Fruit fly (Drosophila melanogaster) whole organism, embryonic: Measurements from ENCODE around the gene CG2955.
A peak's percentile ranks its signal among the peaks of the same experiment; 100 is the strongest.

Experiments used
- CG10431 ChIP-seq: fragments of 200-800 bp; sonication (Bioruptor generic); optimal IDR thresholded peaks from 3 replicates; lab custom pipeline; 2018; ENCODE audit warnings: missing biosample characterization, mild to moderate bottlenecking, missing genetic modification characterization
- CG10654 ChIP-seq: fragments of 200-800 bp; sonication (Bioruptor generic); optimal IDR thresholded peaks from 2 replicates; lab custom pipeline; 2016; ENCODE audit warnings: missing biosample characterization, missing genetic modification characterization
- CG11456 ChIP-seq: fragments of 200-800 bp; sonication (Bioruptor generic); IDR thresholded peaks from 3 replicates; pipeline ENCODE4 v1.3.6; 2022; ENCODE audit warnings: missing biosample characterization, missing genetic modification characterization
- CG11723 ChIP-seq: fragments of 200-800 bp; sonication (Bioruptor generic); optimal IDR thresholded peaks from 2 replicates; lab custom pipeline; 2017; ENCODE audit warnings: missing biosample characterization, mild to moderate bottlenecking, missing genetic modification characterization
- CG12155 ChIP-seq: fragments of 200-800 bp; sonication (Bioruptor generic); optimal IDR thresholded peaks from 3 replicates; lab custom pipeline; 2016; ENCODE audit warnings: missing biosample characterization, missing genetic modification characterization
- CG12236 ChIP-seq: fragments of 200-800 bp; sonication (Bioruptor generic); optimal IDR thresholded peaks from 2 replicates; lab custom pipeline; 2016; ENCODE audit warnings: missing biosample characterization, missing genetic modification characterization
- CG13123 ChIP-seq: fragments of 200-800 bp; sonication (Bioruptor generic); optimal IDR thresholded peaks from 2 replicates; lab custom pipeline; 2016; ENCODE audit warnings: missing biosample characterization, missing genetic modification characterization
- CG14014 ChIP-seq: fragments of 200-800 bp; sonication (Bioruptor generic); IDR thresholded peaks from 2 replicates; pipeline ENCODE4 v1.3.6; 2022; ENCODE audit warnings: missing biosample characterization, missing genetic modification characterization
- CG15269 ChIP-seq: fragments of 200-800 bp; sonication (Bioruptor generic); optimal IDR thresholded peaks from 2 replicates; lab custom pipeline; 2018; ENCODE audit warnings: missing biosample characterization, mild to moderate bottlenecking, missing genetic modification characterization, moderate library complexity
- CG17829 ChIP-seq: fragments of 200-800 bp; optimal IDR thresholded peaks from 2 replicates; lab custom pipeline; 2019; ENCODE audit warnings: missing biosample characterization, mild to moderate bottlenecking, missing genetic modification characterization, moderate library complexity
- CG1832 ChIP-seq: fragments of 200-800 bp; sonication (Bioruptor generic); optimal IDR thresholded peaks from 2 replicates; lab custom pipeline; 2017; ENCODE audit warnings: missing biosample characterization, mild to moderate bottlenecking, missing genetic modification characterization, inconsistent platforms
- CG32772 ChIP-seq: fragments of 200-800 bp; sonication (Bioruptor generic); IDR thresholded peaks from 2 replicates; pipeline ENCODE4 v1.3.6; 2022; ENCODE audit warnings: missing biosample characterization, missing genetic modification characterization
- CG4328 ChIP-seq: fragments of 200-800 bp; sonication (Bioruptor generic); optimal IDR thresholded peaks from 3 replicates; lab custom pipeline; 2017; ENCODE audit warnings: missing biosample characterization, missing genetic modification reagents, missing genetic modification characterization
- CG6683 ChIP-seq: fragments of 200-800 bp; sonication (Bioruptor generic); optimal IDR thresholded peaks from 2 replicates; lab custom pipeline; 2017; ENCODE audit warnings: missing biosample characterization, mild to moderate bottlenecking, missing genetic modification characterization, missing genetic modification reagents
- CG7839 ChIP-seq: fragments of 200-800 bp; sonication (Bioruptor generic); optimal IDR thresholded peaks from 3 replicates; lab custom pipeline; 2018; ENCODE audit warnings: missing biosample characterization, mild to moderate bottlenecking, missing genetic modification characterization, moderate library complexity
- CG7928 ChIP-seq: fragments of 200-800 bp; sonication (Bioruptor generic); optimal IDR thresholded peaks from 2 replicates; lab custom pipeline; 2017; ENCODE audit warnings: missing biosample characterization, mild to moderate bottlenecking, missing genetic modification characterization
- CG8359 ChIP-seq: fragments of 200-800 bp; sonication (Bioruptor generic); optimal IDR thresholded peaks from 2 replicates; lab custom pipeline; 2017; ENCODE audit warnings: missing biosample characterization, mild to moderate bottlenecking, missing genetic modification characterization, borderline replicate concordance
- CG8765 ChIP-seq: fragments of 200-800 bp; sonication (Bioruptor generic); IDR thresholded peaks from 2 replicates; pipeline ENCODE4 v1.3.6; 2022; ENCODE audit warnings: missing biosample characterization, missing genetic modification characterization
- CHES-1-like ChIP-seq: fragments of 200-800 bp; sonication (Bioruptor generic); optimal IDR thresholded peaks from 2 replicates; lab custom pipeline; 2016; ENCODE audit warnings: missing biosample characterization, missing genetic modification characterization
- Chrac-16 ChIP-seq: fragments of 200-800 bp; sonication (Bioruptor generic); optimal IDR thresholded peaks from 3 replicates; lab custom pipeline; 2016; ENCODE audit warnings: missing biosample characterization, missing genetic modification characterization
- CoRest ChIP-seq: fragments of 200-800 bp; sonication (Bioruptor generic); optimal IDR thresholded peaks from 3 replicates; lab custom pipeline; 2018; ENCODE audit warnings: missing biosample characterization, mild to moderate bottlenecking, missing genetic modification characterization, moderate library complexity
- E2f1 ChIP-seq: fragments of 200-800 bp; sonication (Bioruptor generic); IDR thresholded peaks from 2 replicates; pipeline ENCODE4 v1.3.6; 2022; ENCODE audit warnings: missing biosample characterization, missing genetic modification characterization
- E2f2 ChIP-seq: fragments of 200-800 bp; sonication (Bioruptor generic); IDR thresholded peaks from 2 replicates; pipeline ENCODE4 v1.3.6; 2022; ENCODE audit warnings: missing biosample characterization, missing genetic modification characterization
- Elba2 ChIP-seq: fragments of 200-800 bp; sonication (Bioruptor generic); optimal IDR thresholded peaks from 3 replicates; lab custom pipeline; 2016; ENCODE audit warnings: missing biosample characterization, missing genetic modification characterization
- Gsc ChIP-seq: fragments of 200-800 bp; sonication (Bioruptor generic); IDR thresholded peaks from 2 replicates; pipeline ENCODE4 v1.3.6; 2022; ENCODE audit warnings: missing biosample characterization, missing genetic modification characterization
- Med ChIP-seq: fragments of 200-800 bp; sonication (Bioruptor generic); peaks from one replicate; lab custom pipeline; 2016; ENCODE audit warnings: missing biosample characterization, missing genetic modification characterization, mild to moderate bottlenecking, inconsistent platforms, moderate library complexity
- Myb ChIP-seq: fragments of 200-800 bp; sonication (Bioruptor generic); optimal IDR thresholded peaks from 2 replicates; lab custom pipeline; 2016; ENCODE audit warnings: missing biosample characterization, missing genetic modification characterization
- Side ChIP-seq: fragments of 200-800 bp; sonication (Bioruptor generic); optimal IDR thresholded peaks from 2 replicates; lab custom pipeline; 2016; ENCODE audit warnings: missing biosample characterization, missing genetic modification characterization
- Sox100B ChIP-seq: fragments of 200-800 bp; sonication (Bioruptor generic); optimal IDR thresholded peaks from 3 replicates; lab custom pipeline; 2018; ENCODE audit warnings: missing biosample characterization, mild to moderate bottlenecking, missing genetic modification characterization
- YL-1 ChIP-seq: fragments of 200-800 bp; sonication (Bioruptor generic); optimal IDR thresholded peaks from 3 replicates; lab custom pipeline; 2017; ENCODE audit warnings: missing biosample characterization, mild to moderate bottlenecking, missing genetic modification characterization
- amos ChIP-seq: fragments of 200-800 bp; sonication (Bioruptor generic); IDR thresholded peaks from 2 replicates; pipeline ENCODE4 v1.3.6; 2022; ENCODE audit warnings: missing biosample characterization, missing genetic modification characterization; ENCODE audit not compliant: partially characterized antibody
- bab2 ChIP-seq: fragments of 200-800 bp; sonication (Bioruptor generic); optimal IDR thresholded peaks from 2 replicates; lab custom pipeline; 2016; ENCODE audit warnings: missing biosample characterization, missing genetic modification characterization
- dm ChIP-seq: fragments of 200-800 bp; sonication (Bioruptor generic); optimal IDR thresholded peaks from 3 replicates; lab custom pipeline; 2016; ENCODE audit warnings: missing biosample characterization, missing genetic modification characterization
- dmrt99B ChIP-seq: fragments of 200-800 bp; sonication (Bioruptor generic); optimal IDR thresholded peaks from 2 replicates; lab custom pipeline; 2018; ENCODE audit warnings: missing biosample characterization, mild to moderate bottlenecking, missing genetic modification characterization, moderate library complexity
- ems ChIP-seq: fragments of 200-800 bp; sonication (Bioruptor generic); optimal IDR thresholded peaks from 3 replicates; lab custom pipeline; 2016; ENCODE audit warnings: missing biosample characterization, missing genetic modification characterization
- esg ChIP-seq: fragments of 200-800 bp; sonication (Bioruptor generic); conservative IDR thresholded peaks from 2 replicates; pipeline ENCODE4 v1.3.6; 2022; ENCODE audit warnings: missing biosample characterization, missing genetic modification characterization
- ftz-f1 ChIP-seq: fragments of 200-800 bp; sonication (Bioruptor generic); optimal IDR thresholded peaks from 2 replicates; lab custom pipeline; 2016; ENCODE audit warnings: missing biosample characterization, missing genetic modification characterization
- gro ChIP-seq: fragments of 200-800 bp; sonication (Bioruptor generic); optimal IDR thresholded peaks from 2 replicates; lab custom pipeline; 2016; ENCODE audit warnings: missing biosample characterization, missing genetic modification characterization
- her ChIP-seq: fragments of 200-800 bp; sonication (Bioruptor generic); optimal IDR thresholded peaks from 2 replicates; lab custom pipeline; 2016; ENCODE audit warnings: missing biosample characterization, missing genetic modification characterization
- hkb ChIP-seq, 2 experiments: fragments of 200-800 bp in 1 of 2; fragments of >200 bp in 1 of 2; sonication (Bioruptor generic) in 1 of 2; IDR thresholded peaks in 1 of 2; optimal IDR thresholded peaks in 1 of 2; 2 replicates each; pipeline versions ENCODE4 v1.3.6 to Lab custom; 2017 to 2022; ENCODE audit warnings: missing biosample characterization in 1 of 2, missing genetic modification characterization in 1 of 2
- ken ChIP-seq: fragments of 200-800 bp; sonication (Bioruptor generic); IDR thresholded peaks from 3 replicates; pipeline ENCODE4 v1.3.6; 2022; ENCODE audit warnings: missing biosample characterization, missing genetic modification characterization
- nmo ChIP-seq: fragments of 200-800 bp; sonication (Bioruptor generic); optimal IDR thresholded peaks from 2 replicates; lab custom pipeline; 2018; ENCODE audit warnings: missing biosample characterization, mild to moderate bottlenecking, missing genetic modification characterization, moderate library complexity
- phol ChIP-seq: fragments of 200-800 bp; sonication (Bioruptor generic); optimal IDR thresholded peaks from 3 replicates; lab custom pipeline; 2018; ENCODE audit warnings: missing biosample characterization, mild to moderate bottlenecking, missing genetic modification characterization, moderate library complexity
- seq ChIP-seq: fragments of 200-800 bp; sonication (Bioruptor generic); IDR thresholded peaks from 2 replicates; pipeline ENCODE4 v1.3.6; 2022; ENCODE audit warnings: missing biosample characterization, missing genetic modification characterization
- shn ChIP-seq: fragments of 200-800 bp; sonication (Bioruptor generic); optimal IDR thresholded peaks from 3 replicates; lab custom pipeline; 2016; ENCODE audit warnings: missing biosample characterization, missing genetic modification characterization
- slbo ChIP-seq: fragments of 200-800 bp; sonication (Bioruptor generic); IDR thresholded peaks from 2 replicates; pipeline ENCODE4 v1.3.6; 2022; ENCODE audit warnings: missing biosample characterization, missing genetic modification characterization
- sug ChIP-seq: fragments of 200-800 bp; optimal IDR thresholded peaks from 2 replicates; lab custom pipeline; 2019; ENCODE audit warnings: missing biosample characterization, mild to moderate bottlenecking, missing genetic modification characterization, moderate library complexity
- trh ChIP-seq: fragments of 200-800 bp; sonication (Bioruptor generic); optimal IDR thresholded peaks from 2 replicates; lab custom pipeline; 2016; ENCODE audit warnings: missing biosample characterization, missing genetic modification characterization
- vfl ChIP-seq: fragments of 200-800 bp; sonication (Bioruptor generic); optimal IDR thresholded peaks from 2 replicates; lab custom pipeline; 2016; ENCODE audit warnings: missing biosample characterization, missing genetic modification characterization
- wor ChIP-seq: fragments of 200-800 bp; sonication (Bioruptor generic); IDR thresholded peaks from 2 replicates; pipeline ENCODE4 v1.3.6; 2022; ENCODE audit warnings: missing biosample characterization, missing genetic modification characterization
- zfh2 ChIP-seq: fragments of 200-800 bp; sonication (Bioruptor generic); optimal IDR thresholded peaks from 2 replicates; lab custom pipeline; 2016; ENCODE audit warnings: missing biosample characterization, missing genetic modification characterization

Gene CG2955

dm6 chr2L:4185269-4186024 is 36.4 kb downstream of the CG2955 start (continued):
- TF ChIP-seq CG15269 (peak; percentile 3), Myb (GFP tag; lab: Kevin White, UChicago) (no peak), Gsc (GFP tag; lab: Robert Waterston, UW) (no peak), phol (tag; lab: Kevin White, UChicago) (peak; percentile 36), wor (no peak), Med (GFP tag; lab: Kevin White, UChicago) (peak; percentile 82), YL-1 (GFP tag; lab: Kevin White, UChicago) (no peak), ftz-f1 (GFP tag; lab: Kevin White, UChicago) (no peak), CG4328 (GFP tag; lab: Kevin White, UChicago) (no peak), vfl (no peak), dm (GFP tag; lab: Kevin White, UChicago) (no peak), Side (GFP tag; lab: Kevin White, UChicago) (no peak), bab2 (GFP tag; lab: Kevin White, UChicago) (no peak), her (GFP tag; lab: Kevin White, UChicago) (no peak), CG14014 (GFP tag; lab: Robert Waterston, UW) (no peak), esg (GFP tag; lab: Robert Waterston, UW) (no peak), ken (GFP tag; lab: Robert Waterston, UW) (no peak), trh (no peak), CG12155 (no peak), CG1832 (GFP tag; lab: Kevin White, UChicago) (no peak), CG10654 (no peak), CG11723 (no peak), sug (no peak), CG10431 (no peak), amos (GFP tag; lab: Robert Waterston, UW) (no peak), CG11456 (GFP tag; lab: Robert Waterston, UW) (no peak), hkb (optimal IDR thresholded peaks at IDR 0.05; lab: Kevin White, UChicago) (no peak), hkb (GFP tag; IDR thresholded peaks at IDR 0.05; lab: Robert Waterston, UW) (no peak), Sox100B (peak; percentile 37), CG8359 (no peak), CG7839 (tag; lab: Kevin White, UChicago) (no peak), ems (GFP tag; lab: Kevin White, UChicago) (no peak), CG6683 (GFP tag; lab: Kevin White, UChicago) (no peak), CG8765 (no peak), Chrac-16 (no peak), dmrt99B (tag; lab: Kevin White, UChicago) (no peak), E2f2 (GFP tag; lab: Robert Waterston, UW) (no peak), slbo (GFP tag; lab: Robert Waterston, UW) (no peak), CG7928 (GFP tag; lab: Kevin White, UChicago) (no peak), gro (no peak), CG12236 (GFP tag; lab: Kevin White, UChicago) (no peak), CG32772 (GFP tag; lab: Robert Waterston, UW) (no peak), Elba2 (GFP tag; lab: Kevin White, UChicago) (no peak), shn (GFP tag; lab: Kevin White, UChicago) (no peak), CHES-1-like (no peak), CoRest (peak; percentile 7), CG13123 (GFP tag; lab: Kevin White, UChicago) (no peak), E2f1 (GFP tag; lab: Robert Waterston, UW) (no peak), CG17829 (tag; lab: Kevin White, UChicago) (peak; percentile 32), zfh2 (GFP tag; lab: Kevin White, UChicago) (no peak), seq (no peak), nmo (peak; percentile 3)
